Fruit fly (Drosophila melanogaster) whole organism, adult: ENCODE results near the gene mtTFB1.

Experiments used
- CG11617 ChIP-seq: fragments of 200-800 bp; sonication (Bioruptor generic); optimal IDR thresholded peaks from 2 replicates; lab custom pipeline; 2017; ENCODE audit warnings: mild to moderate bottlenecking, missing biosample characterization, missing genetic modification reagents, missing genetic modification characterization
- CG12768 ChIP-seq: fragments of 200-800 bp; sonication (Bioruptor generic); optimal IDR thresholded peaks from 2 replicates; lab custom pipeline; 2017; ENCODE audit warnings: missing biosample characterization, missing genetic modification characterization, mild to moderate bottlenecking, moderate library complexity, missing genetic modification reagents
- CG14711 ChIP-seq: fragments of 200-800 bp; sonication (Bioruptor generic); optimal IDR thresholded peaks from 2 replicates; lab custom pipeline; 2018; ENCODE audit warnings: missing biosample characterization, mild to moderate bottlenecking, missing genetic modification characterization, moderate library complexity
- CG1620 ChIP-seq: fragments of 200-800 bp; sonication (Bioruptor generic); optimal IDR thresholded peaks from 2 replicates; lab custom pipeline; 2016; ENCODE audit warnings: missing biosample characterization, missing genetic modification characterization
- CG33017 ChIP-seq: fragments of 200-800 bp; sonication (Bioruptor generic); optimal IDR thresholded peaks from 2 replicates; lab custom pipeline; 2018; ENCODE audit warnings: missing biosample characterization, mild to moderate bottlenecking, missing genetic modification characterization, moderate library complexity
- CG5204 ChIP-seq: fragments of 200-800 bp; sonication (Bioruptor generic); optimal IDR thresholded peaks from 2 replicates; lab custom pipeline; 2016; ENCODE audit warnings: missing biosample characterization, missing genetic modification characterization
- CG7045 ChIP-seq: fragments of 200-800 bp; sonication (Bioruptor generic); optimal IDR thresholded peaks from 2 replicates; lab custom pipeline; 2017; ENCODE audit warnings: missing biosample characterization, mild to moderate bottlenecking, missing genetic modification characterization
- CG7101 ChIP-seq: fragments of 200-800 bp; sonication (Bioruptor generic); optimal IDR thresholded peaks from 2 replicates; lab custom pipeline; 2018; ENCODE audit warnings: missing biosample characterization, mild to moderate bottlenecking, missing genetic modification characterization, moderate library complexity
- Clk ChIP-seq: fragments of 200-800 bp; sonication (Bioruptor generic); optimal IDR thresholded peaks from 2 replicates; lab custom pipeline; 2017; ENCODE audit warnings: missing biosample characterization, missing genetic modification characterization
- Crg-1 ChIP-seq: fragments of 200-800 bp; sonication (Bioruptor generic); optimal IDR thresholded peaks from 2 replicates; lab custom pipeline; 2016; ENCODE audit warnings: missing biosample characterization, missing genetic modification characterization
- Hr96 ChIP-seq: fragments of 200-800 bp; sonication (Bioruptor generic); optimal IDR thresholded peaks from 2 replicates; lab custom pipeline; 2016; ENCODE audit warnings: missing biosample characterization, missing genetic modification characterization
- Mnt ChIP-seq: fragments of 200-800 bp; sonication (Bioruptor generic); optimal IDR thresholded peaks from 2 replicates; lab custom pipeline; 2016; ENCODE audit warnings: missing biosample characterization, mild to moderate bottlenecking, missing genetic modification characterization
- bab1 ChIP-seq: fragments of 200-800 bp; sonication (Bioruptor generic); optimal IDR thresholded peaks from 3 replicates; lab custom pipeline; 2019; ENCODE audit warnings: missing biosample characterization, mild to moderate bottlenecking, missing genetic modification characterization, moderate library complexity
- cic ChIP-seq: fragments of 200-800 bp; sonication (Bioruptor generic); optimal IDR thresholded peaks from 2 replicates; lab custom pipeline; 2017; ENCODE audit warnings: missing biosample characterization, mild to moderate bottlenecking, missing genetic modification characterization, moderate library complexity
- cnc ChIP-seq, 2 experiments: fragments of >200 bp; optimal IDR thresholded peaks; 2 replicates each; lab custom pipeline; 2017
- kay ChIP-seq: fragments of 200-800 bp; sonication (Bioruptor generic); peaks from one replicate; lab custom pipeline; 2016; ENCODE audit warnings: missing biosample characterization, missing genetic modification characterization, borderline replicate concordance
- ovo ChIP-seq: fragments of 200-800 bp; sonication (Bioruptor generic); optimal IDR thresholded peaks from 2 replicates; lab custom pipeline; 2016; ENCODE audit warnings: missing biosample characterization, missing genetic modification characterization
- pad ChIP-seq: fragments of 200-800 bp; sonication (Bioruptor generic); optimal IDR thresholded peaks from 3 replicates; lab custom pipeline; 2017; ENCODE audit warnings: missing biosample characterization, missing genetic modification characterization, mild to moderate bottlenecking, moderate library complexity, missing genetic modification reagents
- tj ChIP-seq: fragments of 200-800 bp; sonication (Bioruptor generic); optimal IDR thresholded peaks from 3 replicates; lab custom pipeline; 2017; ENCODE audit warnings: missing biosample characterization, mild to moderate bottlenecking, missing genetic modification characterization, moderate library complexity
- toe ChIP-seq: fragments of 200-800 bp; sonication (Bioruptor generic); optimal IDR thresholded peaks from 2 replicates; lab custom pipeline; 2016; ENCODE audit warnings: missing biosample characterization, missing genetic modification characterization

mtTFB1 gene

dm6 chr3L:11685876-11686275 is 22.9 kb upstream of the mtTFB1 start:
- peak; percentile 16 for TF ChIP-seq CG12768 (GFP tag; lab: Kevin White, UChicago)
- TF ChIP-seq CG7101 (tag; lab: Kevin White, UChicago) = no peak
- TF ChIP-seq Hr96 (GFP tag; lab: Kevin White, UChicago) = no peak
- no peak for TF ChIP-seq kay (GFP tag; lab: Kevin White, UChicago)
- no peak for TF ChIP-seq CG5204 (GFP tag; lab: Kevin White, UChicago)
- no peak for TF ChIP-seq bab1 (GFP tag; lab: Kevin White, UChicago)
- no peak for TF ChIP-seq CG1620 (GFP tag; lab: Kevin White, UChicago)
- TF ChIP-seq CG11617 (GFP tag; lab: Kevin White, UChicago) = no peak
- no peak for TF ChIP-seq tj (GFP tag; lab: Kevin White, UChicago)
- peak; percentile 39 for TF ChIP-seq cic (GFP tag; lab: Kevin White, UChicago)
- TF ChIP-seq cnc (optimal IDR thresholded peaks at IDR 0.05; lab: Kevin White, UChicago) = no peak
- no peak for TF ChIP-seq CG14711 (tag; lab: Kevin White, UChicago)
- TF ChIP-seq CG7045 (GFP tag; lab: Kevin White, UChicago) = no peak

- TF ChIP-seq Clk (GFP tag; lab: Kevin White, UChicago) (no peak), CG12768 (GFP tag; lab: Kevin White, UChicago) (no peak), CG7045 (GFP tag; lab: Kevin White, UChicago) (peak; percentile 3), tj (GFP tag; lab: Kevin White, UChicago) (no peak), CG5204 (GFP tag; lab: Kevin White, UChicago) (no peak), cic (GFP tag; lab: Kevin White, UChicago) (peak; percentile 92), CG11617 (GFP tag; lab: Kevin White, UChicago) (peak; percentile 70), Crg-1 (GFP tag; lab: Kevin White, UChicago) (peak; percentile 24), cnc (optimal IDR thresholded peaks at IDR 0.05; lab: Kevin White, UChicago) (no peak), bab1 (GFP tag; lab: Kevin White, UChicago) (no peak), toe (GFP tag; lab: Kevin White, UChicago) (no peak), Mnt (GFP tag; lab: Kevin White, UChicago) (peak; percentile 74), pad (GFP tag; lab: Kevin White, UChicago) (no peak), CG14711 (tag; lab: Kevin White, UChicago) (no peak), kay (GFP tag; lab: Kevin White, UChicago) (no peak), CG7101 (tag; lab: Kevin White, UChicago) (peak; percentile 73), ovo (peak; percentile 51), Hr96 (GFP tag; lab: Kevin White, UChicago) (no peak), CG1620 (GFP tag; lab: Kevin White, UChicago) (no peak), CG33017 (tag; lab: Kevin White, UChicago) (peak; percentile 56)
Observed at dm6 chr3L:11689832-11690602, 18.8 kb upstream of the mtTFB1 start.

- TF ChIP-seq Mnt (GFP tag; lab: Kevin White, UChicago) = no peak
- TF ChIP-seq ovo = no peak
- peak; percentile 90 for TF ChIP-seq kay (GFP tag; lab: Kevin White, UChicago)
- peak; percentile 2 for TF ChIP-seq bab1 (GFP tag; lab: Kevin White, UChicago)
- no peak for TF ChIP-seq cic (GFP tag; lab: Kevin White, UChicago)
Observed at dm6 chr3L:11691203-11691797, 17.5 kb upstream of the mtTFB1 start, which contains the start of the genes Pldn and CG14135. TSS of gene Pldn (minus strand) at chr3L:11691399. TSS of gene CG14135 (plus strand) at chr3L:11691571.

dm6 chr3L:11692853-11693252 is 15.9 kb upstream of the mtTFB1 start:
- TF ChIP-seq cic (GFP tag; lab: Kevin White, UChicago) (no peak), Mnt (GFP tag; lab: Kevin White, UChicago) (no peak), bab1 (GFP tag; lab: Kevin White, UChicago) (no peak), CG11617 (GFP tag; lab: Kevin White, UChicago) (no peak), ovo (no peak), cnc (optimal IDR thresholded peaks at IDR 0.05; lab: Kevin White, UChicago) (no peak), pad (GFP tag; lab: Kevin White, UChicago) (no peak), Hr96 (GFP tag; lab: Kevin White, UChicago) (no peak), Crg-1 (GFP tag; lab: Kevin White, UChicago) (no peak), tj (GFP tag; lab: Kevin White, UChicago) (no peak)

- no peak for TF ChIP-seq Clk (GFP tag; lab: Kevin White, UChicago)
Observed at dm6 chr3L:11695063-11695462, 13.7 kb upstream of the mtTFB1 start.

dm6 chr3L:11695827-11696226 is 13.0 kb upstream of the mtTFB1 start:
- TF ChIP-seq CG33017 (tag; lab: Kevin White, UChicago) = no peak
- TF ChIP-seq Hr96 (GFP tag; lab: Kevin White, UChicago) = no peak
- TF ChIP-seq kay (GFP tag; lab: Kevin White, UChicago) = peak; percentile 18
- TF ChIP-seq CG11617 (GFP tag; lab: Kevin White, UChicago) = no peak
- TF ChIP-seq cnc (optimal IDR thresholded peaks at IDR 0.05; lab: Kevin White, UChicago) = no peak
- TF ChIP-seq toe (GFP tag; lab: Kevin White, UChicago) = no peak
- TF ChIP-seq CG7045 (GFP tag; lab: Kevin White, UChicago) = no peak
- no peak for TF ChIP-seq ovo
